Worm (Caenorhabditis elegans) whole organism, late embryonic: ENCODE measurements around the gene M163.1.

Source experiments
- C08G9.2 ChIP-seq: sonication (generic microtip); optimal IDR thresholded peaks from 2 replicates; lab custom pipeline; 2016; ENCODE audit warnings: mild to moderate bottlenecking, missing genetic modification characterization, moderate library complexity, missing compliant biosample characterization
- K02D7.2 ChIP-seq: sonication (generic microtip); optimal IDR thresholded peaks from 2 replicates; lab custom pipeline; 2017; ENCODE audit warnings: mild to moderate bottlenecking, missing genetic modification characterization, missing compliant biosample characterization
- K09A11.1 ChIP-seq: sonication (generic microtip); optimal IDR thresholded peaks from 2 replicates; lab custom pipeline; 2017; ENCODE audit warnings: antibody characterized with exemption, mild to moderate bottlenecking, missing genetic modification characterization, missing compliant biosample characterization; ENCODE audit not compliant: insufficient read depth
- Y22D7AL.16 ChIP-seq: sonication (generic microtip); optimal IDR thresholded peaks from 2 replicates; lab custom pipeline; 2016; ENCODE audit warnings: missing genetic modification characterization, missing compliant biosample characterization
- ama-1 ChIP-seq: fragments of 150-350 bp; optimal IDR thresholded peaks from 2 replicates; lab custom pipeline; 2014
- ceh-14 ChIP-seq: sonication (generic microtip); optimal IDR thresholded peaks from 2 replicates; lab custom pipeline; 2016; ENCODE audit warnings: missing genotype, missing genetic modification characterization, missing compliant biosample characterization
- ceh-24 ChIP-seq: sonication (generic microtip); optimal IDR thresholded peaks from 2 replicates; lab custom pipeline; 2016; ENCODE audit warnings: mild to moderate bottlenecking, missing genetic modification characterization, missing compliant biosample characterization
- ceh-31 ChIP-seq: sonication (generic microtip); optimal IDR thresholded peaks from 2 replicates; lab custom pipeline; 2016; ENCODE audit warnings: missing genetic modification characterization, missing compliant biosample characterization
- ceh-48 ChIP-seq: sonication (generic microtip); optimal IDR thresholded peaks from 2 replicates; lab custom pipeline; 2016; ENCODE audit warnings: missing genetic modification characterization, inconsistent platforms, missing compliant biosample characterization
- dve-1 ChIP-seq: sonication (generic microtip); optimal IDR thresholded peaks from 2 replicates; lab custom pipeline; 2017; ENCODE audit warnings: antibody characterized with exemption, mild to moderate bottlenecking, missing genetic modification characterization, missing compliant biosample characterization
- elt-2 ChIP-seq: sonication (generic microtip); optimal IDR thresholded peaks from 2 replicates; lab custom pipeline; 2016; ENCODE audit warnings: missing genetic modification reagents, missing genetic modification characterization, missing compliant biosample characterization
- elt-4 ChIP-seq: sonication (generic microtip); optimal IDR thresholded peaks from 2 replicates; lab custom pipeline; 2016; ENCODE audit warnings: missing genetic modification characterization, missing compliant biosample characterization
- eyg-1 ChIP-seq: sonication (generic microtip); optimal IDR thresholded peaks from 2 replicates; lab custom pipeline; 2016; ENCODE audit warnings: missing genotype, missing genetic modification characterization, missing compliant biosample characterization
- fax-1 ChIP-seq: sonication (generic microtip); optimal IDR thresholded peaks from 2 replicates; lab custom pipeline; 2016; ENCODE audit warnings: missing genotype, missing genetic modification characterization, missing compliant biosample characterization
- fkh-6 ChIP-seq: sonication (generic microtip); optimal IDR thresholded peaks from 2 replicates; lab custom pipeline; 2016; ENCODE audit warnings: missing genetic modification characterization, missing compliant biosample characterization
- hlh-13 ChIP-seq: fragments of 200-800 bp; sonication (Bioruptor generic); optimal IDR thresholded peaks from 2 replicates; lab custom pipeline; 2018; ENCODE audit warnings: mild to moderate bottlenecking, missing genetic modification characterization, missing compliant biosample characterization
- hlh-30 ChIP-seq: sonication (generic microtip); optimal IDR thresholded peaks from 2 replicates; lab custom pipeline; 2017; ENCODE audit warnings: antibody characterized with exemption, missing genetic modification characterization, missing compliant biosample characterization; ENCODE audit not compliant: insufficient read depth
- hlh-6 ChIP-seq: sonication (generic microtip); optimal IDR thresholded peaks from 2 replicates; lab custom pipeline; 2016; ENCODE audit warnings: missing genotype, missing genetic modification characterization, missing compliant biosample characterization
- hlh-8 ChIP-seq: sonication (generic microtip); optimal IDR thresholded peaks from 2 replicates; lab custom pipeline; 2016; ENCODE audit warnings: missing genotype, missing genetic modification characterization, missing compliant biosample characterization
- madf-2 ChIP-seq: sonication (generic microtip); optimal IDR thresholded peaks from 2 replicates; lab custom pipeline; 2017; ENCODE audit warnings: missing genetic modification characterization, missing compliant biosample characterization
- nfya-1 ChIP-seq: sonication (generic microtip); optimal IDR thresholded peaks from 2 replicates; lab custom pipeline; 2017; ENCODE audit warnings: missing genetic modification characterization, mild to moderate bottlenecking, missing compliant biosample characterization, antibody characterized with exemption, moderate library complexity
- nhr-232 ChIP-seq: sonication (generic microtip); optimal IDR thresholded peaks from 2 replicates; lab custom pipeline; 2016; ENCODE audit warnings: missing genetic modification characterization, missing compliant biosample characterization
- pag-3 ChIP-seq: sonication (generic microtip); optimal IDR thresholded peaks from 2 replicates; lab custom pipeline; 2016; ENCODE audit warnings: missing compliant biosample characterization, missing genetic modification characterization, borderline replicate concordance
- pat-9 ChIP-seq: fragments of 200-800 bp; sonication (Bioruptor generic); optimal IDR thresholded peaks from 2 replicates; lab custom pipeline; 2018; ENCODE audit warnings: mild to moderate bottlenecking, missing genetic modification characterization, moderate library complexity, missing compliant biosample characterization
- pax-1 ChIP-seq: fragments of 150-350 bp; optimal IDR thresholded peaks from 2 replicates; lab custom pipeline; 2014; ENCODE audit warnings: missing biosample characterization, missing genetic modification characterization
- pha-4 ChIP-seq: fragments of 150-350 bp; optimal IDR thresholded peaks from 2 replicates; lab custom pipeline; 2018; ENCODE audit warnings: missing biosample characterization, missing genetic modification reagents, missing genetic modification characterization
- pqm-1 ChIP-seq: sonication (generic microtip); optimal IDR thresholded peaks from 2 replicates; lab custom pipeline; 2016; ENCODE audit warnings: missing genetic modification characterization, missing compliant biosample characterization
- pros-1 ChIP-seq: fragments of 150-350 bp; optimal IDR thresholded peaks from 2 replicates; lab custom pipeline; 2014; ENCODE audit warnings: missing biosample characterization, missing genetic modification reagents, missing genetic modification characterization
- ref-2 ChIP-seq: sonication (generic microtip); optimal IDR thresholded peaks from 2 replicates; lab custom pipeline; 2016; ENCODE audit warnings: missing genetic modification characterization, missing compliant biosample characterization
- rnt-1 ChIP-seq: sonication (generic microtip); optimal IDR thresholded peaks from 2 replicates; lab custom pipeline; 2016; ENCODE audit warnings: missing genetic modification characterization, missing compliant biosample characterization
- sdc-2 ChIP-seq: sonication (generic microtip); optimal IDR thresholded peaks from 2 replicates; lab custom pipeline; 2016; ENCODE audit warnings: missing genotype, missing genetic modification characterization, missing compliant biosample characterization
- sox-2 ChIP-seq: fragments of 200-800 bp; sonication (Bioruptor generic); IDR thresholded peaks from 2 replicates; pipeline ENCODE4 v1.3.6; 2022; ENCODE audit warnings: missing genetic modification reagents, missing genetic modification characterization, missing compliant biosample characterization
- syd-9 ChIP-seq: sonication (generic microtip); optimal IDR thresholded peaks from 2 replicates; lab custom pipeline; 2016; ENCODE audit warnings: mild to moderate bottlenecking, missing genetic modification characterization, moderate library complexity, missing compliant biosample characterization
- tbx-2 ChIP-seq: sonication (generic microtip); optimal IDR thresholded peaks from 2 replicates; lab custom pipeline; 2016; ENCODE audit warnings: missing genetic modification characterization, missing compliant biosample characterization
- tbx-7 ChIP-seq: sonication (generic microtip); optimal IDR thresholded peaks from 2 replicates; lab custom pipeline; 2016; ENCODE audit warnings: missing genotype, missing genetic modification characterization, missing compliant biosample characterization
- unc-3 ChIP-seq, 2 experiments: fragments of 200-800 bp in 1 of 2; sonication (Bioruptor generic) in 1 of 2; sonication (generic microtip) in 1 of 2; conservative IDR thresholded peaks in 1 of 2; optimal IDR thresholded peaks in 1 of 2; 2 replicates each; pipeline versions ENCODE4 v1.3.6 to Lab custom; 2016 to 2022; ENCODE audit warnings: missing compliant biosample characterization in 2 of 2, missing genetic modification characterization in 2 of 2, missing genetic modification reagents in 1 of 2
- unc-42 ChIP-seq: sonication (generic microtip); optimal IDR thresholded peaks from 2 replicates; lab custom pipeline; 2016; ENCODE audit warnings: missing genotype, missing genetic modification characterization, missing compliant biosample characterization
- unc-55 ChIP-seq: sonication (generic microtip); optimal IDR thresholded peaks from 2 replicates; lab custom pipeline; 2017; ENCODE audit warnings: missing biosample characterization, missing genetic modification reagents, missing genetic modification characterization
- unc-86 ChIP-seq: sonication (generic microtip); optimal IDR thresholded peaks from 2 replicates; lab custom pipeline; 2016; ENCODE audit warnings: missing genetic modification characterization, missing compliant biosample characterization
- zip-5 ChIP-seq: sonication (generic microtip); optimal IDR thresholded peaks from 2 replicates; lab custom pipeline; 2016; ENCODE audit warnings: missing genetic modification characterization, missing compliant biosample characterization
- ztf-16 ChIP-seq: sonication (generic microtip); optimal IDR thresholded peaks from 2 replicates; lab custom pipeline; 2017; ENCODE audit warnings: missing genetic modification characterization, missing compliant biosample characterization

The M163.1 gene

DNA sequence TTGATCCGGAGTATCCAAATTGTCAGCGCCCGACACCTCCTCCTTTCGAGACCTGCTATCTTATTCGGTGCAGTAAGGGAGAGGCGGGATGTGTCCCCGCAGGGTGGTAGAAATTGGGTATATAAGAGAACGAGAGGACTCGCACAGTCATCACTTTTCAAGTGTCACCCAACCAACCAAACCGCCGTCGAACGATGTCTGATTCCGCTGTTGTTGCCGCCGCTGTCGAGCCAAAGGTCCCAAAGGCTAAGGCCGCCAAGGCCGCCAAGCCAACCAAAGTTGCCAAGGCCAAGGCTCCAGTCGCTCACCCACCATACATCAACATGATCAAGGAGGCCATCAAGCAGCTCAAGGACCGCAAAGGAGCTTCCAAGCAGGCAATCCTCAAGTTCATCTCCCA lies 13.7 kb downstream of the M163.1 start, which contains the start of gene his-24 (continued):
- TF ChIP-seq hlh-30: no peak
- peak; percentile 20 for TF ChIP-seq unc-42 (tag; lab: Kevin White, UChicago)
- no peak for TF ChIP-seq ceh-14 (tag; lab: Kevin White, UChicago)
- TF ChIP-seq zip-5: no peak
- no peak for TF ChIP-seq hlh-6 (tag; lab: Kevin White, UChicago)
- no peak for TF ChIP-seq madf-2 (tag; lab: Kevin White, UChicago)
- no peak for TF ChIP-seq unc-86 (tag; lab: Kevin White, UChicago)
- TF ChIP-seq hlh-8 (tag; lab: Kevin White, UChicago): no peak
- TF ChIP-seq fkh-6 (tag; lab: Kevin White, UChicago): no peak
- TF ChIP-seq ceh-24 (tag; lab: Kevin White, UChicago): no peak
- TF ChIP-seq tbx-7 (tag; lab: Kevin White, UChicago): no peak
- TF ChIP-seq tbx-2 (tag; lab: Kevin White, UChicago): peak; percentile 43
- no peak for TF ChIP-seq pha-4 (tag; lab: Kevin White, UChicago)
- no peak for TF ChIP-seq syd-9 (tag; lab: Kevin White, UChicago)
- peak; percentile 45 for TF ChIP-seq ceh-31 (tag; lab: Kevin White, UChicago)
- no peak for TF ChIP-seq sox-2 (GFP tag; lab: Robert Waterston, UW)
- TF ChIP-seq dve-1 (tag; lab: Kevin White, UChicago): peak; percentile 54
- TF ChIP-seq C08G9.2 (tag; lab: Kevin White, UChicago): no peak
- no peak for TF ChIP-seq Y22D7AL.16 (tag; lab: Kevin White, UChicago)
- TF ChIP-seq unc-55 (GFP tag; lab: Kevin White, UChicago): peak; percentile 75
- TF ChIP-seq pag-3: no peak
- peak; percentile 6 for TF ChIP-seq pros-1 (tag; lab: Kevin White, UChicago)
- TF ChIP-seq hlh-13: no peak
- no peak for TF ChIP-seq fax-1 (tag; lab: Kevin White, UChicago)
- peak; percentile 67 for TF ChIP-seq ama-1 (lab: Kevin White, UChicago)
- TF ChIP-seq eyg-1: no peak
- no peak for TF ChIP-seq pax-1 (tag; lab: Kevin White, UChicago)
- TF ChIP-seq rnt-1 (tag; lab: Kevin White, UChicago): peak; percentile 15
- no peak for TF ChIP-seq K02D7.2 (tag; lab: Kevin White, UChicago)
- TF ChIP-seq K09A11.1 (tag; lab: Kevin White, UChicago): no peak
- no peak for TF ChIP-seq nhr-232 (tag; lab: Kevin White, UChicago)
- TF ChIP-seq, all 69 proteins: peak for 16

DNA sequence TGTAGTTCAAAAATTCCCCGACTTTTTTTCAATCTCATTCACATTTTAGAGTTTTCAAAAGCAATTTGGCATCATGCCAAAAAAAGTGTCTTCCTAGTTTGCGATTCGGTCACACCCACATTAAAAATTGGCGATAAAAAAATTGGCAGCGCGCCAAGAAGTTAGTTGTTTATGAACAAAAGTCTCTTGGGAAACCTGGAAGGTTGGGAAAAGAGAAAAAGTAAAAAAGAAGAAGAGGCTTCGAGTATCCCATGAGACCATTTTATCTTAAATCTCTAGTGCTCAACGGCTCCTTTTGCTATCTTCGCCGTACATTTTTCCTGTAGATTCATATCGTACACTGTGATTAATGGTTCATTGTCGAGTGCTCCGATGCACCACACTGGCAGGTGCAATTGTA lies 15.8 kb downstream of the M163.1 start:
- TF ChIP-seq sox-2 (GFP tag; lab: Robert Waterston, UW) (no peak), tbx-2 (tag; lab: Kevin White, UChicago) (no peak), pat-9 (no peak)

DNA sequence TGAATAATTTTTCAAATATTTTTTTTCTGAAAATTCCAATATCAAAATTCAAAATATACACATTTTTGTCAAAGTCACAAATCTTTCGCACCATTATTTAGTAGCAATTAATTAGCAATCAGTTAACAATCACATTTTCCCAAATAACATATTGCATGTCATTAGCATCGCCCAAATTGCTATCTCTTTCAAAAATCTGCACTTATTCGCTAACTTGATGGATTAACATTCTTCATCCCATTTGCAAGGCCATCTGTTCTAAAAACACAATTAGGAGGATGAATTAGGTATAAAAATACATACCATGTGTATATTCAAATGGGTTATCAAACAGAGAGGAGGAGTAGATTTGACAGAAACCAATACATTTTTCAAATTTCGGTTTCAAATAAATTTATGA lies 16.3 kb downstream of the M163.1 start:
- TF ChIP-seq dve-1 (tag; lab: Kevin White, UChicago): no peak
- peak; percentile 49 for TF ChIP-seq unc-42 (tag; lab: Kevin White, UChicago)
- TF ChIP-seq madf-2 (tag; lab: Kevin White, UChicago): no peak
- no peak for TF ChIP-seq unc-86 (tag; lab: Kevin White, UChicago)

DNA sequence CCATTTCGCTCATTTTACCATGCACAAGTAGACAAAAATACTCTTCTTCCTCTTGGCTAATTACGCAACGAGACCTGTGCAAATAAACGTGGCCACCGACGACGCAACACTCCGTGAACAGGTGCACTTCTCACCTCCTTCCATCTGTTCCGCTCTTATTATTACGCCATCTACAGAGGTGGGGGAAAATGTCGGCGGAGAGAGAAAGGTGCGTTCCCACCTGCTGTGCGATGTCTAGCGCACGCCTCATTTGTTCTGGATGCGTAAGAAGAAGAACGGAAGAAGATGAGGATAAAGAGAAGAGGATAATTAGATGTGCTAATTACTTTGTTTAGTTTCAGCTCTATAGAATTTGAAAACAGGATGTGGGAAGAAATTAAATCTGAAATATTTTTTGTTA lies 17.1 kb downstream of the M163.1 start:
- TF ChIP-seq tbx-2 (tag; lab: Kevin White, UChicago): peak; percentile 94
- no peak for TF ChIP-seq unc-3 (GFP tag; conservative IDR thresholded peaks at IDR 0.05; lab: Robert Waterston, UW)
- no peak for TF ChIP-seq unc-3 (tag; optimal IDR thresholded peaks at IDR 0.05; lab: Kevin White, UChicago)
- no peak for TF ChIP-seq unc-42 (tag; lab: Kevin White, UChicago)
- peak; percentile 76 for TF ChIP-seq ceh-31 (tag; lab: Kevin White, UChicago)
- TF ChIP-seq ceh-48 (tag; lab: Kevin White, UChicago): no peak
- peak; percentile 84 for TF ChIP-seq ref-2 (tag; lab: Kevin White, UChicago)
- peak; percentile 28 for TF ChIP-seq nfya-1 (tag; lab: Kevin White, UChicago)
- peak; percentile 7 for TF ChIP-seq elt-2 (tag; lab: Kevin White, UChicago)
- peak; percentile 61 for TF ChIP-seq sdc-2 (tag; lab: Kevin White, UChicago)
- TF ChIP-seq zip-5: no peak
- TF ChIP-seq pqm-1: no peak
- TF ChIP-seq ztf-16 (tag; lab: Kevin White, UChicago): peak; percentile 11
- TF ChIP-seq sox-2 (GFP tag; lab: Robert Waterston, UW): 0 out of 2 replicates have a peak, but pooled peaks have one; percentile 7
- TF ChIP-seq dve-1 (tag; lab: Kevin White, UChicago): no peak
- no peak for TF ChIP-seq K09A11.1 (tag; lab: Kevin White, UChicago)
- no peak for TF ChIP-seq elt-4 (tag; lab: Kevin White, UChicago)
